Fruit fly (Drosophila melanogaster) whole organism, wandering third instar larva: Measurements from ENCODE around the gene CG1737.

Experiments used
- CrebA ChIP-seq: fragments of 200-800 bp; sonication (Bioruptor generic); optimal IDR thresholded peaks from 2 replicates; lab custom pipeline; 2016; ENCODE audit warnings: missing biosample characterization, mild to moderate bottlenecking, missing genetic modification characterization, borderline replicate concordance
- Dfd ChIP-seq: fragments of >200 bp; optimal IDR thresholded peaks from 2 replicates; lab custom pipeline; 2017; ENCODE audit warnings: missing biosample characterization, missing genetic modification characterization
- Hnf4 ChIP-seq: fragments of 200-800 bp; sonication (Bioruptor generic); optimal IDR thresholded peaks from 2 replicates; lab custom pipeline; 2016; ENCODE audit warnings: missing biosample characterization, mild to moderate bottlenecking, missing genetic modification characterization
- Jra ChIP-seq: sonication (Bioruptor generic); optimal IDR thresholded peaks from 2 replicates; lab custom pipeline; 2016; ENCODE audit warnings: missing biosample characterization, missing genetic modification characterization
- Vsx2 ChIP-seq: fragments of 200-300, 225-300 bp; sonication (Bioruptor generic); optimal IDR thresholded peaks from 2 replicates; lab custom pipeline; 2018; ENCODE audit warnings: missing biosample characterization, missing genetic modification characterization; ENCODE audit not compliant: partially characterized antibody
- foxo ChIP-seq, 2 experiments: fragments of 200-800 bp; sonication (Bioruptor generic); optimal IDR thresholded peaks; 2 replicates in 1 of 2; 3 replicates in 1 of 2; lab custom pipeline; 2016 to 2017; ENCODE audit warnings: missing biosample characterization in 2 of 2, missing genetic modification characterization in 2 of 2
- h ChIP-seq: fragments of 200-800 bp; sonication (Bioruptor generic); optimal IDR thresholded peaks from 3 replicates; lab custom pipeline; 2016; ENCODE audit warnings: missing biosample characterization, mild to moderate bottlenecking, missing genetic modification characterization
- psq ChIP-seq: fragments of 200-800 bp; sonication (Bioruptor generic); optimal IDR thresholded peaks from 3 replicates; lab custom pipeline; 2017; ENCODE audit warnings: missing biosample characterization, mild to moderate bottlenecking, missing genetic modification characterization, moderate library complexity

dm6 chrX:11383530-11383929 is 33.1 kb downstream of the CG1737 start:
- no peak for TF ChIP-seq foxo (GFP tag; optimal IDR thresholded peaks at IDR 0.05; lab: Kevin White, UChicago)
- TF ChIP-seq h (GFP tag; lab: Kevin White, UChicago) = no peak
- TF ChIP-seq CrebA (GFP tag; lab: Kevin White, UChicago) = no peak
- no peak for TF ChIP-seq Vsx2 (GFP tag; lab: Kevin White, UChicago)
- TF ChIP-seq Hnf4 (GFP tag; lab: Kevin White, UChicago) = no peak
- no peak for TF ChIP-seq psq (GFP tag; lab: Kevin White, UChicago)
- TF ChIP-seq Jra (GFP tag; lab: Kevin White, UChicago) = no peak
- no peak for TF ChIP-seq Dfd (GFP tag; lab: Kevin White, UChicago)
